Fruit fly (Drosophila melanogaster) whole organism, pupa: ENCODE data around the gene CG13847.

Source experiments
- CG14655 ChIP-seq: fragments of 200-800 bp; sonication (Bioruptor generic); optimal IDR thresholded peaks from 3 replicates; lab custom pipeline; 2017; ENCODE audit warnings: mild to moderate bottlenecking, missing biosample characterization, missing genetic modification reagents, missing genetic modification characterization
- CG17806 ChIP-seq: fragments of 200-800 bp; sonication (Bioruptor generic); optimal IDR thresholded peaks from 2 replicates; lab custom pipeline; 2018; ENCODE audit warnings: missing biosample characterization, mild to moderate bottlenecking, missing genetic modification characterization, moderate library complexity
- CG32121 ChIP-seq: fragments of 200-800 bp; sonication (Bioruptor generic); IDR thresholded peaks from 2 replicates; pipeline ENCODE4 v1.3.6; 2022; ENCODE audit warnings: missing biosample characterization, missing genetic modification characterization
- EcR ChIP-seq: fragments of 200-800 bp; sonication (Bioruptor generic); optimal IDR thresholded peaks from 3 replicates; lab custom pipeline; 2019; ENCODE audit warnings: missing biosample characterization, missing genetic modification characterization, mild to moderate bottlenecking, moderate library complexity, missing genetic modification reagents

- TF ChIP-seq CG14655 (GFP tag; lab: Kevin White, UChicago) (no peak), EcR (no peak), CG17806 (tag; lab: Kevin White, UChicago) (no peak), CG32121 (no peak)
Observed at dm6 chr3R:22396238-22396772, 39.6 kb downstream of the CG13847 start.
